Worm (Caenorhabditis elegans): ENCODE data around the gene acr-7.

Gene acr-7

DNA sequence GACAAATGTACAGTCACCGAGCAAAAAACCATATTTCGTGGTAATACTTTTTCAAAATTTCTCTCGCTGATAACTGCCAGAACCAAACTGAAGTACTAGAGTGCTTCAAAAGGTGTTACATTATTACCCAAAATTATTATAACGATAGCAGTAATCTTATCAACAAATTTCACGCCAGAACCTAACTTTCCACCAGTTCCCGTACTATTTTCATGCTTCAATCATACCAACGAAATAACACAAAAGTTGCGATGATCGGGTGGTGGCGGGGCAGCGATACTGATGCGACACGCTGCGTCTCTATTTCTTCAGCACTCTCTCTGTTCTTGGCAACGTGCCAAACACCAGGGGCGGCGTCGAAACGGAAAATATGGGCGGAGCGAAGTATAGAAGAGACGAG lies 40.6 kb downstream of the acr-7 start (continued):
- TF ChIP-seq nhr-12 (tag; optimal IDR thresholded peaks at IDR 0.05): no peak

DNA sequence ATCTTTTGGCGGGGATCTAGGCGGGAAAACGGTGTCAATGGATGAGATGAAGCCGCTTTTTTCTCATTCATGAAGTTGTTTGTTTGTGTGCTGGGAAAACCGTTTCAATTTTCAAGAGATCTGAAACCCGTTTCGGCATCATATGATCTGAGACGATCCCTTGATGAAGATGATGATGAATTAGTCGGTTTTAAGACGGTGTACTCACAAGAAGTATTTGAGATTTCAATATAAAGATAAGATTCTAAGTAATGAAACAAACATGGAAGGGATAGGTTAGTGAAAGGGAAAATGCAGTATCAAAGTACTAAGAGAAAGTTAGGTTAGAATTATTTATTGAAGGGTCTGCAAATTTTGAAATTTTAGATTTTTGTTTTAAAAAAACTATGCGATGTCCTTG lies 41.4 kb downstream of the acr-7 start:
- TF ChIP-seq efl-1 (optimal IDR thresholded peaks at IDR 0.05) (no peak), efl-1 (GFP tag; optimal IDR thresholded peaks at IDR 0.05 in 1 of 2) (peak in 1 of 2 experiments; percentile 91), nhr-77 (tag; optimal IDR thresholded peaks at IDR 0.05) (no peak), lin-15B (tag; optimal IDR thresholded peaks at IDR 0.05) (no peak), blmp-1 (tag; optimal IDR thresholded peaks at IDR 0.05) (peak; percentile 71), Y116A8C.19 (tag; optimal IDR thresholded peaks at IDR 0.05; ENCODE audit: borderline replicate concordance) (no peak), nhr-76 (tag; optimal IDR thresholded peaks at IDR 0.05) (no peak), rnt-1 (tag; optimal IDR thresholded peaks at IDR 0.05) (peak; percentile 18), aha-1 (tag; optimal IDR thresholded peaks at IDR 0.05) (no peak), nhr-85 (tag) (peak; percentile 77), nhr-20 (tag; optimal IDR thresholded peaks at IDR 0.05) (peak; percentile 24), lin-39 (tag; optimal IDR thresholded peaks at IDR 0.05) (no peak), aly-2 (tag; optimal IDR thresholded peaks at IDR 0.05) (no peak), snu-23 (GFP tag; optimal IDR thresholded peaks at IDR 0.05) (peak; percentile 28), unc-98 (GFP tag; IDR thresholded peaks at IDR 0.05) (no peak), dsc-1 (tag; optimal IDR thresholded peaks at IDR 0.05) (no peak), ceh-82 (tag; optimal IDR thresholded peaks at IDR 0.05) (no peak), grh-1 (GFP tag; IDR thresholded peaks at IDR 0.05) (peak; percentile 67), lin-14 (GFP tag; optimal IDR thresholded peaks at IDR 0.05) (peak; percentile 8), sptf-1 (tag; optimal IDR thresholded peaks at IDR 0.05) (no peak), irx-1 (tag; optimal IDR thresholded peaks at IDR 0.05) (peak; percentile 12), xbp-1 (tag; optimal IDR thresholded peaks at IDR 0.05) (no peak), ceh-63 (GFP tag; optimal IDR thresholded peaks at IDR 0.05) (no peak), nhr-71 (tag; optimal IDR thresholded peaks at IDR 0.05) (peak; percentile 23), elt-3 (tag; optimal IDR thresholded peaks at IDR 0.05) (peak in 1 of 6 experiments; percentile 24), lin-13 (GFP tag; optimal IDR thresholded peaks at IDR 0.05) (no peak)

DNA sequence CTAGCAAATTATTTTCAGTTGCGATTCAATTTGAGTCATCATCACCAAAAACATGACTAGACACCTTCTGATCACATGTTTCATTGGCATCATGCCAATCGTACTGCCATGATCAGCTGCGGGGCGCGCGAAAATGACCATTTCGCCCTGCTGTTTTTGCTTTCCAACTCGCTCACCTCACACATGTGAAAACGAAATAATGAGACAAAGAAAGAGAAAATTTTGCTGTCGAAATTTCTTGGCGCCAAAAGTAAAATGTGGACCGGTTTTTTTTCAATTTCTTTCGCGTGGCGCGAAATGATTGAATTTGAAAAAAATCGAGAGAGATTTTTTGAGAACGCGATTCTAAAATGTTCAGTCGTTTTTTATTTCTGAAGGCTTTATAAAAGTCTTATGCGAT lies 42.7 kb downstream of the acr-7 start:
- TF ChIP-seq lin-14 (GFP tag; optimal IDR thresholded peaks at IDR 0.05) (peak; percentile 77), lin-13 (GFP tag; optimal IDR thresholded peaks at IDR 0.05) (peak; percentile 6), nhr-28 (tag; optimal IDR thresholded peaks at IDR 0.05) (no peak), xbp-1 (tag; optimal IDR thresholded peaks at IDR 0.05) (no peak), zip-4 (GFP tag; optimal IDR thresholded peaks at IDR 0.05) (no peak), nhr-19 (GFP tag; conservative IDR thresholded peaks at IDR 0.05) (peak; percentile 31), zag-1 (tag; optimal IDR thresholded peaks at IDR 0.05) (no peak), sox-4 (tag; optimal IDR thresholded peaks at IDR 0.05) (no peak), ces-1 (GFP tag; optimal IDR thresholded peaks at IDR 0.05) (no peak), nhr-84 (tag; optimal IDR thresholded peaks at IDR 0.05) (no peak), vab-15 (tag; optimal IDR thresholded peaks at IDR 0.05) (no peak), C16A3.4 (tag; optimal IDR thresholded peaks at IDR 0.05) (no peak), ztf-11 (tag; optimal IDR thresholded peaks at IDR 0.05) (no peak), mep-1 (tag; optimal IDR thresholded peaks at IDR 0.05) (peak; percentile 21), lir-3 (tag; optimal IDR thresholded peaks at IDR 0.05; ENCODE audit: poor library complexity) (no peak), swsn-7 (tag; optimal IDR thresholded peaks at IDR 0.05) (peak; percentile 6), tbx-2 (tag; optimal IDR thresholded peaks at IDR 0.05) (no peak), dpl-1 (GFP tag; optimal IDR thresholded peaks at IDR 0.05) (peak; percentile 68 to 79 (median 77)), efl-1 (optimal IDR thresholded peaks at IDR 0.05) (peak; percentile 57 to 65), efl-1 (GFP tag; optimal IDR thresholded peaks at IDR 0.05 in 1 of 2) (peak; percentile 75 to 97), hpl-2 (GFP tag; optimal IDR thresholded peaks at IDR 0.05) (no peak), sup-37 (GFP tag; optimal IDR thresholded peaks at IDR 0.05) (no peak), pax-3 (tag; optimal IDR thresholded peaks at IDR 0.05) (no peak), dsc-1 (tag; optimal IDR thresholded peaks at IDR 0.05) (no peak), nhr-76 (tag; optimal IDR thresholded peaks at IDR 0.05) (no peak), irx-1 (tag; optimal IDR thresholded peaks at IDR 0.05) (peak; percentile 36), ceh-63 (GFP tag; optimal IDR thresholded peaks at IDR 0.05) (no peak), ztf-4 (tag; optimal IDR thresholded peaks at IDR 0.05) (no peak), mef-2 (tag; optimal IDR thresholded peaks at IDR 0.05) (no peak), pag-3 (tag; optimal IDR thresholded peaks at IDR 0.05; ENCODE audit: borderline replicate concordance, insufficient read depth) (peak; percentile 28), elt-3 (tag; optimal IDR thresholded peaks at IDR 0.05) (peak in 2 of 6 experiments; percentile 23 to 28), lin-35 (GFP tag; optimal IDR thresholded peaks at IDR 0.05) (peak; percentile 35 to 91), nhr-20 (tag; optimal IDR thresholded peaks at IDR 0.05) (peak; percentile 76), unc-86 (tag; optimal IDR thresholded peaks at IDR 0.05) (no peak)

All from whole organism, L1 larva.